Fruit fly (Drosophila melanogaster) whole organism, prepupa: Measurements from ENCODE around the gene Dcps.
A peak's percentile ranks its signal among the peaks of the same experiment; 100 is the strongest.

Experiments
- Blimp-1 ChIP-seq: fragments of 200-800 bp; sonication (Bioruptor generic); optimal IDR thresholded peaks from 3 replicates; lab custom pipeline; 2017; ENCODE audit warnings: missing biosample characterization, missing genetic modification characterization, mild to moderate bottlenecking, moderate library complexity, missing genetic modification reagents
- CG10631 ChIP-seq: fragments of 200-800 bp; sonication (Bioruptor generic); optimal IDR thresholded peaks from 2 replicates; lab custom pipeline; 2016; ENCODE audit warnings: missing biosample characterization, missing genetic modification characterization
- CG10669 ChIP-seq: fragments of 200-800 bp; sonication (Bioruptor generic); optimal IDR thresholded peaks from 3 replicates; lab custom pipeline; 2018; ENCODE audit warnings: missing biosample characterization, mild to moderate bottlenecking, missing genetic modification characterization, moderate library complexity
- CG11294 ChIP-seq: fragments of 200-800 bp; sonication (Bioruptor generic); IDR thresholded peaks from 2 replicates; pipeline ENCODE4 v1.3.6; 2022; ENCODE audit warnings: missing biosample characterization, missing genetic modification characterization
- CG11902 ChIP-seq: fragments of 200-800 bp; sonication (Bioruptor generic); optimal IDR thresholded peaks from 3 replicates; lab custom pipeline; 2016; ENCODE audit warnings: missing biosample characterization, missing genetic modification characterization
- CG15336 ChIP-seq: fragments of 200-800 bp; sonication (Bioruptor generic); IDR thresholded peaks from 2 replicates; pipeline ENCODE4 v1.3.6; 2022; ENCODE audit warnings: missing biosample characterization, missing genetic modification characterization
- CG1621 ChIP-seq: fragments of 200-800 bp; sonication (Bioruptor generic); optimal IDR thresholded peaks from 3 replicates; lab custom pipeline; 2018; ENCODE audit warnings: missing biosample characterization, mild to moderate bottlenecking, missing genetic modification characterization
- CG16779 ChIP-seq: fragments of 200-800 bp; sonication (Bioruptor generic); optimal IDR thresholded peaks from 3 replicates; lab custom pipeline; 2017; ENCODE audit warnings: missing biosample characterization, mild to moderate bottlenecking, missing genetic modification characterization
- CG3032 ChIP-seq: fragments of 200-800 bp; optimal IDR thresholded peaks from 2 replicates; lab custom pipeline; 2019; ENCODE audit warnings: missing biosample characterization, mild to moderate bottlenecking, missing genetic modification characterization, moderate library complexity
- CG31627 ChIP-seq: fragments of 200-800 bp; sonication (Bioruptor generic); optimal IDR thresholded peaks from 3 replicates; lab custom pipeline; 2016; ENCODE audit warnings: missing biosample characterization, missing genetic modification characterization
- CG32006 ChIP-seq: fragments of 200-800 bp; sonication (Bioruptor generic); optimal IDR thresholded peaks from 3 replicates; lab custom pipeline; 2017; ENCODE audit warnings: missing biosample characterization, mild to moderate bottlenecking, missing genetic modification characterization
- CG34406 ChIP-seq: fragments of 200-800 bp; sonication (Bioruptor generic); optimal IDR thresholded peaks from 3 replicates; lab custom pipeline; 2016; ENCODE audit warnings: missing biosample characterization, missing genetic modification characterization
- CG4318 ChIP-seq: fragments of 200-800 bp; sonication (Bioruptor generic); optimal IDR thresholded peaks from 3 replicates; lab custom pipeline; 2017; ENCODE audit warnings: missing biosample characterization, mild to moderate bottlenecking, missing genetic modification characterization
- CG6276 ChIP-seq: fragments of 200-800 bp; sonication (Bioruptor generic); optimal IDR thresholded peaks from 2 replicates; lab custom pipeline; 2017; ENCODE audit warnings: missing biosample characterization, mild to moderate bottlenecking, missing genetic modification characterization
- CG6792 ChIP-seq: fragments of 200-800 bp; sonication (Bioruptor generic); optimal IDR thresholded peaks from 3 replicates; lab custom pipeline; 2016; ENCODE audit warnings: missing biosample characterization, missing genetic modification characterization
- CG8119 ChIP-seq: fragments of 200-800 bp; sonication (Bioruptor generic); IDR thresholded peaks from 3 replicates; pipeline ENCODE4 v1.3.6; 2022; ENCODE audit warnings: missing biosample characterization, missing genetic modification characterization
- CG8319 ChIP-seq: fragments of 200-800 bp; sonication (Bioruptor generic); optimal IDR thresholded peaks from 3 replicates; lab custom pipeline; 2016; ENCODE audit warnings: missing biosample characterization, missing genetic modification characterization
- CG8632 ChIP-seq: fragments of 200-800 bp; sonication (Bioruptor generic); optimal IDR thresholded peaks from 3 replicates; lab custom pipeline; 2016; ENCODE audit warnings: missing biosample characterization, missing genetic modification characterization
- CG9139 ChIP-seq: fragments of 200-800 bp; sonication (Bioruptor generic); optimal IDR thresholded peaks from 3 replicates; lab custom pipeline; 2017; ENCODE audit warnings: missing biosample characterization, mild to moderate bottlenecking, missing genetic modification characterization
- Eip75B ChIP-seq: fragments of 200-800 bp; sonication (Bioruptor generic); optimal IDR thresholded peaks from 3 replicates; lab custom pipeline; 2016; ENCODE audit warnings: missing biosample characterization, missing genetic modification characterization
- Gug ChIP-seq: fragments of 200-800 bp; sonication (Bioruptor generic); IDR thresholded peaks from 2 replicates; pipeline ENCODE4 v1.3.6; 2022; ENCODE audit warnings: missing biosample characterization, missing genetic modification characterization
- Hr39 ChIP-seq: fragments of 200-800 bp; sonication (Bioruptor generic); optimal IDR thresholded peaks from 2 replicates; lab custom pipeline; 2016; ENCODE audit warnings: missing biosample characterization, missing genetic modification characterization
- Lpt ChIP-seq: fragments of 200-800 bp; sonication (Bioruptor generic); optimal IDR thresholded peaks from 3 replicates; lab custom pipeline; 2016; ENCODE audit warnings: missing biosample characterization, missing genetic modification characterization
- Met ChIP-seq: fragments of 200-800 bp; sonication (Bioruptor generic); optimal IDR thresholded peaks from 3 replicates; lab custom pipeline; 2016; ENCODE audit warnings: missing biosample characterization, missing genetic modification characterization
- Smox ChIP-seq: fragments of 200-800 bp; sonication (Bioruptor generic); optimal IDR thresholded peaks from 3 replicates; lab custom pipeline; 2016; ENCODE audit warnings: missing biosample characterization, missing genetic modification characterization
- Sox102F ChIP-seq: fragments of 200-800 bp; sonication (Bioruptor generic); optimal IDR thresholded peaks from 2 replicates; lab custom pipeline; 2016; ENCODE audit warnings: missing biosample characterization, mild to moderate bottlenecking, missing genetic modification characterization
- cyc ChIP-seq: fragments of 200-800 bp; sonication (Bioruptor generic); optimal IDR thresholded peaks from 3 replicates; lab custom pipeline; 2016; ENCODE audit warnings: missing biosample characterization, missing genetic modification characterization
- eg ChIP-seq: fragments of 200-800 bp; sonication (Bioruptor generic); IDR thresholded peaks from 3 replicates; pipeline ENCODE4 v1.3.6; 2022; ENCODE audit warnings: missing biosample characterization, missing genetic modification characterization
- fd85E ChIP-seq: fragments of 200-800 bp; sonication (Bioruptor generic); optimal IDR thresholded peaks from 3 replicates; lab custom pipeline; 2016; ENCODE audit warnings: missing biosample characterization, missing genetic modification characterization
- fkh ChIP-seq: fragments of 200-800 bp; sonication (Bioruptor generic); optimal IDR thresholded peaks from 3 replicates; lab custom pipeline; 2017; ENCODE audit warnings: missing biosample characterization, mild to moderate bottlenecking, missing genetic modification characterization, moderate library complexity
- lz ChIP-seq: fragments of 200-800 bp; sonication (Bioruptor generic); optimal IDR thresholded peaks from 3 replicates; lab custom pipeline; 2016; ENCODE audit warnings: missing biosample characterization, missing genetic modification characterization
- net ChIP-seq: fragments of 200-800 bp; sonication (Bioruptor generic); optimal IDR thresholded peaks from 3 replicates; lab custom pipeline; 2016; ENCODE audit warnings: missing biosample characterization, missing genetic modification characterization
- pdm3 ChIP-seq: fragments of 200-800 bp; sonication (Bioruptor generic); optimal IDR thresholded peaks from 3 replicates; lab custom pipeline; 2016; ENCODE audit warnings: missing biosample characterization, missing genetic modification characterization
- salr ChIP-seq, 2 experiments: fragments of 200-800 bp; sonication (Bioruptor generic); optimal IDR thresholded peaks; 3 replicates each; lab custom pipeline; 2016 to 2018; ENCODE audit warnings: missing biosample characterization in 2 of 2, missing genetic modification characterization in 2 of 2, mild to moderate bottlenecking in 1 of 2
- spab ChIP-seq: fragments of 200-800 bp; sonication (Bioruptor generic); optimal IDR thresholded peaks from 2 replicates; lab custom pipeline; 2017; ENCODE audit warnings: missing biosample characterization, mild to moderate bottlenecking, missing genetic modification characterization, missing genetic modification reagents
- topi ChIP-seq: fragments of 200-800 bp; sonication (Bioruptor generic); optimal IDR thresholded peaks from 3 replicates; lab custom pipeline; 2016; ENCODE audit warnings: missing biosample characterization, missing genetic modification characterization
- vri ChIP-seq: fragments of 200-800 bp; sonication (Bioruptor generic); optimal IDR thresholded peaks from 3 replicates; lab custom pipeline; 2016; ENCODE audit warnings: missing biosample characterization, mild to moderate bottlenecking, missing genetic modification characterization

Gene Dcps

dm6 chr3R:5789025-5789953 lies 34.7 kb upstream of the Dcps start, which contains the start of the genes Hat1 and Rpn5 (continued):
- TF ChIP-seq salr (GFP tag; optimal IDR thresholded peaks at IDR 0.05; lab: Kevin White, UChicago) = peak; percentile 55 to 92
- no peak for TF ChIP-seq CG16779 (tag; lab: Kevin White, UChicago)
- TF ChIP-seq Hr39 (GFP tag; lab: Kevin White, UChicago) = peak; percentile 92
- TF ChIP-seq Lpt = peak; percentile 59
- peak; percentile 92 for TF ChIP-seq lz (GFP tag; lab: Kevin White, UChicago)
- TF ChIP-seq CG31627 (GFP tag; lab: Kevin White, UChicago) = peak; percentile 94
- peak; percentile 76 for TF ChIP-seq CG34406 (GFP tag; lab: Kevin White, UChicago)
- peak; percentile 48; the same call in 2 of the 3 replicates for TF ChIP-seq CG8119
- TF ChIP-seq CG10669 = no peak
- TF ChIP-seq eg (GFP tag; lab: Robert Waterston, UW) = peak; percentile 61; the same call in 2 of the 3 replicates
- peak; percentile 67 for TF ChIP-seq net (GFP tag; lab: Kevin White, UChicago)
- peak; percentile 8 for TF ChIP-seq CG9139 (GFP tag; lab: Kevin White, UChicago)
- peak; percentile 85 for TF ChIP-seq CG32006 (GFP tag; lab: Kevin White, UChicago)
- peak; percentile 92 for TF ChIP-seq cyc (GFP tag; lab: Kevin White, UChicago)
- TF ChIP-seq fkh (GFP tag; lab: Kevin White, UChicago) = no peak
- peak; percentile 77 for TF ChIP-seq vri
- TF ChIP-seq Met (GFP tag; lab: Kevin White, UChicago) = peak; percentile 87
- TF ChIP-seq Eip75B = peak; percentile 92
- TF ChIP-seq CG1621 (tag; lab: Kevin White, UChicago) = peak; percentile 7
- TF ChIP-seq CG6276 (GFP tag; lab: Kevin White, UChicago) = no peak
- TF ChIP-seq Gug = peak; percentile 59
- peak; percentile 91 for TF ChIP-seq topi
- peak; percentile 90 for TF ChIP-seq pdm3 (GFP tag; lab: Kevin White, UChicago)
- peak; percentile 72 for TF ChIP-seq fd85E
- TF ChIP-seq spab (GFP tag; lab: Kevin White, UChicago) = peak; percentile 46
- peak; percentile 77 for TF ChIP-seq CG8632 (GFP tag; lab: Kevin White, UChicago)
- TF ChIP-seq CG15336 (GFP tag; lab: Robert Waterston, UW) = peak; percentile 41; the same call in 1 of the 2 replicates
- TF ChIP-seq CG3032 (tag; lab: Kevin White, UChicago) = peak; percentile 67
- TF ChIP-seq CG6792 (GFP tag; lab: Kevin White, UChicago) = peak; percentile 86
- peak; percentile 92 for TF ChIP-seq CG10631 (GFP tag; lab: Kevin White, UChicago)
- peak; percentile 81 for TF ChIP-seq CG11902 (GFP tag; lab: Kevin White, UChicago)
- peak; percentile 72 for TF ChIP-seq CG8319 (GFP tag; lab: Kevin White, UChicago)
- peak; percentile 64 for TF ChIP-seq CG4318 (GFP tag; lab: Kevin White, UChicago)
- peak; percentile 59 for TF ChIP-seq Blimp-1 (GFP tag; lab: Kevin White, UChicago)
- TF ChIP-seq CG11294 (GFP tag; lab: Robert Waterston, UW) = peak; percentile 52; the same call in 1 of the 2 replicates
- TF ChIP-seq, all 60 proteins: peak for 54

- no peak for TF ChIP-seq CG10669
- TF ChIP-seq Smox (GFP tag; lab: Kevin White, UChicago) = no peak
- no peak for TF ChIP-seq CG10631 (GFP tag; lab: Kevin White, UChicago)
- no peak for TF ChIP-seq fkh (GFP tag; lab: Kevin White, UChicago)
- no peak for TF ChIP-seq cyc (GFP tag; lab: Kevin White, UChicago)
- TF ChIP-seq lz (GFP tag; lab: Kevin White, UChicago) = no peak
- TF ChIP-seq Sox102F = no peak
- no peak for TF ChIP-seq Gug
- TF ChIP-seq vri = no peak
Measured at dm6 chr3R:5781462-5781861, 26.9 kb upstream of the Dcps start, which contains the start of gene kat-60L1. TSS of gene kat-60L1 (plus strand) at chr3R:5781762.
